Worm (Caenorhabditis elegans) whole organism, L1 larva: ENCODE results near the gene T05A7.11.

Experiments
- C04F5.9 ChIP-seq: sonication (generic microtip); optimal IDR thresholded peaks from 2 replicates; lab custom pipeline; 2016; ENCODE audit warnings: missing genetic modification characterization, missing compliant biosample characterization
- C34B4.2 ChIP-seq: sonication (generic microtip); optimal IDR thresholded peaks from 2 replicates; lab custom pipeline; 2017; ENCODE audit warnings: mild to moderate bottlenecking, missing genetic modification characterization, missing compliant biosample characterization
- F16B12.6 ChIP-seq: fragments of 150-350 bp; optimal IDR thresholded peaks from 2 replicates; lab custom pipeline; 2014; ENCODE audit warnings: missing biosample characterization, missing genetic modification characterization
- Y116A8C.19 ChIP-seq: sonication (generic microtip); optimal IDR thresholded peaks from 2 replicates; lab custom pipeline; 2016; ENCODE audit warnings: missing compliant biosample characterization, missing genetic modification characterization, borderline replicate concordance
- aha-1 ChIP-seq: fragments of 150-350 bp; optimal IDR thresholded peaks from 2 replicates; lab custom pipeline; 2014; ENCODE audit warnings: missing biosample characterization, missing genetic modification characterization
- aly-2 ChIP-seq: fragments of 150-350 bp; optimal IDR thresholded peaks from 2 replicates; lab custom pipeline; 2014; ENCODE audit warnings: missing biosample characterization, missing genetic modification characterization
- ama-1 ChIP-seq: fragments of 150-350 bp; optimal IDR thresholded peaks from 2 replicates; lab custom pipeline; 2014
- blmp-1 ChIP-seq: fragments of 150-350 bp; optimal IDR thresholded peaks from 2 replicates; lab custom pipeline; 2014; ENCODE audit warnings: missing biosample characterization, missing genetic modification characterization
- ceh-8 ChIP-seq: fragments of 200-800 bp; sonication (Bioruptor generic); optimal IDR thresholded peaks from 2 replicates; lab custom pipeline; 2018; ENCODE audit warnings: mild to moderate bottlenecking, missing genetic modification characterization, moderate library complexity, missing compliant biosample characterization
- egl-27 ChIP-seq, 2 experiments: fragments of 150-350 bp in 1 of 2; sonication (generic microtip); optimal IDR thresholded peaks; 3 replicates each; lab custom pipeline; 2017 to 2018; ENCODE audit warnings: missing biosample characterization in 2 of 2, missing genetic modification characterization in 2 of 2, missing genetic modification reagents in 2 of 2
- elt-3 ChIP-seq, 6 experiments: fragments of 150-350 bp in 1 of 6; sonication (generic microtip); optimal IDR thresholded peaks; 2 replicates each; lab custom pipeline; 2017 to 2018; ENCODE audit warnings: missing biosample characterization in 6 of 6, missing genetic modification characterization in 6 of 6, inconsistent platforms in 1 of 6
- fkh-10 ChIP-seq: sonication (generic microtip); optimal IDR thresholded peaks from 2 replicates; lab custom pipeline; 2017; ENCODE audit warnings: missing biosample characterization, missing genetic modification reagents, missing genetic modification characterization
- fkh-4 ChIP-seq: sonication (generic microtip); optimal IDR thresholded peaks from 2 replicates; lab custom pipeline; 2016; ENCODE audit warnings: missing compliant biosample characterization, missing genetic modification characterization, borderline replicate concordance
- fkh-8 ChIP-seq: sonication (generic microtip); optimal IDR thresholded peaks from 2 replicates; lab custom pipeline; 2016; ENCODE audit warnings: mild to moderate bottlenecking, missing genetic modification characterization, missing compliant biosample characterization
- hlh-17 ChIP-seq: fragments of 200-800 bp; sonication (Bioruptor generic); optimal IDR thresholded peaks from 2 replicates; lab custom pipeline; 2018; ENCODE audit warnings: missing genetic modification characterization, mild to moderate bottlenecking, missing compliant biosample characterization, moderate library complexity, borderline replicate concordance
- hlh-4 ChIP-seq: sonication (generic microtip); optimal IDR thresholded peaks from 2 replicates; lab custom pipeline; 2016; ENCODE audit warnings: mild to moderate bottlenecking, missing genetic modification characterization, missing compliant biosample characterization
- hpl-2 ChIP-seq: fragments of 150-350 bp; optimal IDR thresholded peaks from 2 replicates; lab custom pipeline; 2014; ENCODE audit warnings: missing biosample characterization, missing genetic modification reagents, missing genetic modification characterization
- isw-1 ChIP-seq: fragments of 200-800 bp; sonication (Bioruptor generic); IDR thresholded peaks from 2 replicates; pipeline ENCODE4 v1.3.6; 2022; ENCODE audit warnings: missing genetic modification characterization, missing compliant biosample characterization
- jun-1 ChIP-seq: fragments of 150-350 bp; optimal IDR thresholded peaks from 2 replicates; lab custom pipeline; 2014; ENCODE audit warnings: missing biosample characterization, missing genetic modification reagents, missing genetic modification characterization
- lin-14 ChIP-seq: fragments of 200-800 bp; sonication (Bioruptor generic); optimal IDR thresholded peaks from 2 replicates; lab custom pipeline; 2018; ENCODE audit warnings: mild to moderate bottlenecking, missing genetic modification characterization, moderate library complexity, missing compliant biosample characterization
- lir-3 ChIP-seq: sonication (generic microtip); optimal IDR thresholded peaks from 2 replicates; lab custom pipeline; 2016; ENCODE audit warnings: mild to moderate bottlenecking, missing genetic modification characterization, moderate library complexity, missing compliant biosample characterization; ENCODE audit not compliant: poor library complexity
- lsy-2 ChIP-seq, 2 experiments: fragments of 150-350 bp; optimal IDR thresholded peaks; 2 replicates each; lab custom pipeline; 2014; ENCODE audit warnings: missing biosample characterization in 2 of 2, missing genetic modification characterization in 2 of 2
- mdl-1 ChIP-seq, 2 experiments: fragments of 150-350 bp; optimal IDR thresholded peaks; 2 replicates each; lab custom pipeline; 2014 to 2017; ENCODE audit warnings: missing biosample characterization in 2 of 2, missing genetic modification characterization in 2 of 2, inconsistent platforms in 1 of 2
- mef-2 ChIP-seq: fragments of 150-350 bp; optimal IDR thresholded peaks from 2 replicates; lab custom pipeline; 2014; ENCODE audit warnings: missing biosample characterization, missing genetic modification characterization
- mep-1 ChIP-seq: fragments of 150-350 bp; optimal IDR thresholded peaks from 2 replicates; lab custom pipeline; 2014; ENCODE audit warnings: missing biosample characterization, missing genetic modification characterization
- nhr-12 ChIP-seq: sonication (generic microtip); optimal IDR thresholded peaks from 2 replicates; lab custom pipeline; 2017; ENCODE audit warnings: missing biosample characterization, missing genetic modification characterization
- nhr-19 ChIP-seq: fragments of 200-800 bp; sonication (Bioruptor generic); conservative IDR thresholded peaks from 2 replicates; pipeline ENCODE4 v1.3.6; 2022; ENCODE audit warnings: missing genetic modification characterization, missing compliant biosample characterization
- nhr-237 ChIP-seq: fragments of 150-350 bp; optimal IDR thresholded peaks from 2 replicates; lab custom pipeline; 2014; ENCODE audit warnings: missing biosample characterization, missing genetic modification characterization
- nhr-71 ChIP-seq: sonication (generic microtip); optimal IDR thresholded peaks from 2 replicates; lab custom pipeline; 2016; ENCODE audit warnings: mild to moderate bottlenecking, missing genetic modification characterization, moderate library complexity, missing compliant biosample characterization
- nhr-76 ChIP-seq: sonication (generic microtip); optimal IDR thresholded peaks from 2 replicates; lab custom pipeline; 2017; ENCODE audit warnings: missing biosample characterization, missing genetic modification characterization
- nhr-77 ChIP-seq: fragments of 150-350 bp; optimal IDR thresholded peaks from 2 replicates; lab custom pipeline; 2014; ENCODE audit warnings: missing biosample characterization, missing genetic modification characterization
- nhr-85 ChIP-seq: sonication (generic microtip); peaks from one replicate; lab custom pipeline; 2016; ENCODE audit warnings: missing genetic modification characterization, inconsistent platforms, missing compliant biosample characterization
- pax-3 ChIP-seq: fragments of 200-800 bp; sonication (Bioruptor generic); optimal IDR thresholded peaks from 2 replicates; lab custom pipeline; 2018; ENCODE audit warnings: mild to moderate bottlenecking, missing genetic modification characterization, moderate library complexity, missing compliant biosample characterization
- pqm-1 ChIP-seq: sonication (generic microtip); optimal IDR thresholded peaks from 3 replicates; lab custom pipeline; 2017; ENCODE audit warnings: missing biosample characterization, missing genetic modification characterization
- rnt-1 ChIP-seq: sonication (generic microtip); optimal IDR thresholded peaks from 2 replicates; lab custom pipeline; 2016; ENCODE audit warnings: mild to moderate bottlenecking, missing genetic modification characterization, moderate library complexity, missing compliant biosample characterization
- snu-23 ChIP-seq: sonication (generic microtip); optimal IDR thresholded peaks from 2 replicates; lab custom pipeline; 2016; ENCODE audit warnings: missing genetic modification characterization, missing compliant biosample characterization
- swsn-7 ChIP-seq: sonication (generic microtip); optimal IDR thresholded peaks from 2 replicates; lab custom pipeline; 2016; ENCODE audit warnings: missing genetic modification characterization, missing compliant biosample characterization
- tlp-1 ChIP-seq: fragments of 150-350 bp; optimal IDR thresholded peaks from 2 replicates; lab custom pipeline; 2014; ENCODE audit warnings: missing biosample characterization, missing genetic modification characterization
- unc-130 ChIP-seq: fragments of 150-350 bp; optimal IDR thresholded peaks from 2 replicates; lab custom pipeline; 2017; ENCODE audit warnings: missing biosample characterization, missing genetic modification characterization, inconsistent platforms
- zip-4 ChIP-seq: fragments of 200-800 bp; sonication (Bioruptor generic); optimal IDR thresholded peaks from 2 replicates; lab custom pipeline; 2018; ENCODE audit warnings: mild to moderate bottlenecking, missing genetic modification characterization, moderate library complexity, missing compliant biosample characterization

The T05A7.11 gene

DNA sequence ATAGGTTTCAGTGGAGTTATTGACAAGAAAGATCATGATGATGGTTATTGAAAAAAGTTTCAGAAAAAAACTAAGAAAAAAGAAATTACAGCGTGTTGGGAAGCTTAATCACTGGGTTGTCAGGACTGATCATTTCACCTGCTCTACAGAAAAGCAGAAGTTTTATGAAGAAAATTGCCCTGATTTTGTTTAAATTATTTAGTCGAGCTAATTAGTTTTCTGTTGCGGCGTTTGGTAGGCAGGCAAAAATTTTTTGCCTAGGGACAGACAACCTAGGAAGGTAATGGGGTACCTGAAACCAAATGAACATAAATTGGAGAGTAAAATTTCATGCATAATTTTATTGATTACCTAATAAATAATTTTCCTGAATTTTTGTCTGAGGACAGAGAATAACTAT, 18.4 kb upstream of the T05A7.11 start, which contains the start of gene sre-40:
sre-40 (minus strand) TSS at position 101 of the 400 bp plus-strand sequence.
- TF ChIP-seq fkh-10 (no peak), mdl-1 (tag; optimal IDR thresholded peaks at IDR 0.05; lab: Kevin White, UChicago) (no peak), C04F5.9 (no peak), tlp-1 (tag; lab: Kevin White, UChicago) (no peak), Y116A8C.19 (tag; lab: Kevin White, UChicago) (no peak), fkh-4 (tag; lab: Kevin White, UChicago) (no peak), fkh-8 (tag; lab: Kevin White, UChicago) (no peak), aly-2 (tag; lab: Kevin White, UChicago) (no peak), mep-1 (no peak), ceh-8 (no peak), aha-1 (tag; lab: Kevin White, UChicago) (no peak), mef-2 (tag; lab: Kevin White, UChicago) (no peak)

- TF ChIP-seq blmp-1 (tag; lab: Kevin White, UChicago) (peak; percentile 43), rnt-1 (no peak)
Observed at ce11 chrII:4681391-4681790, 16.1 kb upstream of the T05A7.11 start, which contains the start of gene T05A7.7. TSS of gene T05A7.7 (minus strand) at chrII:4681491.

DNA sequence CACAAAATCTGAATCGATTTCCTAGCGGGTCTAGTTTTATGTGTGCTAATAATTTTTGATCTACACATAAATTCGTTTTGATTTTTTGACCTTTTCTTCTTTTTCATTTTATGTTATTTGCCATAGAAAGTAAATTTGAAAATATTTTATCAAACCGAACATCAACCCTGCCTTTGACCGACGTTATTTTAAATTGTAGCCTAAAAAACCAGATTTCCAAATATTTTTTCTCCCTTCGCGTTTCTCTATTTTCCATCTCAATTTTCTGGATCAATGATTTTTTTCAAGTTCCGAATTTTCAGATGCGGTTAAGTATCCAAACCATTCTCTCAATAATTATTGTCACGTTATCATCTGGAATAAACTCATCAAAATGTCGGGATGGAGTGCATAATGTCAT, 12.7 kb upstream of the T05A7.11 start, which contains the start of gene T05A7.1:
T05A7.1 (plus strand) TSS at position 301 of the 400 bp plus-strand sequence.
- no peak for TF ChIP-seq elt-3 (tag; optimal IDR thresholded peaks at IDR 0.05; lab: Kevin White, UChicago)
- no peak for TF ChIP-seq nhr-77 (tag; lab: Kevin White, UChicago)
- TF ChIP-seq zip-4 (GFP tag; lab: Kevin White, UChicago), result no peak
- no peak for TF ChIP-seq nhr-19 (GFP tag; lab: Robert Waterston, UW)
- no peak for TF ChIP-seq egl-27 (tag; optimal IDR thresholded peaks at IDR 0.05; lab: Kevin White, UChicago)
- no peak for TF ChIP-seq hpl-2 (GFP tag; lab: Kevin White, UChicago)
- no peak for TF ChIP-seq ama-1 (lab: Kevin White, UChicago)
- TF ChIP-seq isw-1 (GFP tag; lab: Robert Waterston, UW), result no peak
- TF ChIP-seq C34B4.2 (tag; lab: Kevin White, UChicago), result no peak
- TF ChIP-seq nhr-237, result no peak
- no peak for TF ChIP-seq jun-1
- no peak for TF ChIP-seq F16B12.6 (tag; lab: Kevin White, UChicago)
- TF ChIP-seq nhr-76 (tag; lab: Kevin White, UChicago), result no peak
- no peak for TF ChIP-seq nhr-12 (tag; lab: Kevin White, UChicago)
- TF ChIP-seq pax-3 (tag; lab: Kevin White, UChicago), result no peak
- no peak for TF ChIP-seq hlh-17 (GFP tag; lab: Kevin White, UChicago)
- TF ChIP-seq nhr-85 (tag; lab: Kevin White, UChicago), result no peak
- TF ChIP-seq lsy-2 (tag; optimal IDR thresholded peaks at IDR 0.05; lab: Kevin White, UChicago), result no peak
- TF ChIP-seq hlh-4 (tag; lab: Kevin White, UChicago), result no peak
- TF ChIP-seq unc-130, result no peak
- TF ChIP-seq, all 84 proteins: peak for 0

- peak in 1 of 2 experiments; percentile 22 for TF ChIP-seq lsy-2 (tag; optimal IDR thresholded peaks at IDR 0.05; lab: Kevin White, UChicago)
- peak; percentile 26 for TF ChIP-seq rnt-1
- TF ChIP-seq swsn-7, result no peak
- TF ChIP-seq nhr-19 (GFP tag; lab: Robert Waterston, UW), result 0 out of 2 replicates have a peak, but pooled peaks have one; percentile 17
- TF ChIP-seq snu-23 (GFP tag; lab: Kevin White, UChicago), result peak; percentile 5
- no peak for TF ChIP-seq pqm-1
- TF ChIP-seq hlh-4 (tag; lab: Kevin White, UChicago), result no peak
- peak; percentile 48 for TF ChIP-seq nhr-71 (tag; lab: Kevin White, UChicago)
- TF ChIP-seq lin-14 (GFP tag; lab: Kevin White, UChicago), result peak; percentile 49
- TF ChIP-seq lir-3 (tag; lab: Kevin White, UChicago), result peak; percentile 14
Observed at ce11 chrII:4676241-4676640, 11.0 kb upstream of the T05A7.11 start.
